Fruit fly (Drosophila melanogaster): ENCODE data around the gene CG10834.

- TF ChIP-seq CG8319 (GFP tag; optimal IDR thresholded peaks at IDR 0.05) = no peak
- TF ChIP-seq CG3919 (GFP tag; optimal IDR thresholded peaks at IDR 0.05) = no peak
These were observed 44.2 kb upstream of the CG10834 start, which contains the start of gene dunk for dm6 chr2L:22151323-22151722.

All from whole organism, prepupa.